Fruit fly (Drosophila melanogaster): Measurements from ENCODE around the gene cysu.

The cysu gene

dm6 chr3R:17413601-17414000 is 12.0 kb upstream of the cysu start, which contains the start of gene CG42822:
CG42822 (plus strand) TSS chr3R:17413901.
- TF ChIP-seq CG11762 (GFP tag; optimal IDR thresholded peaks at IDR 0.05; ENCODE audit: insufficient read depth), result no peak
- peak; percentile 6 for TF ChIP-seq svp (GFP tag)

dm6 chr3R:17415439-17415838 is 10.1 kb upstream of the cysu start, which contains the start of gene CG5866:
CG5866 (plus strand) TSS chr3R:17415739.
- TF ChIP-seq svp (GFP tag), result peak; percentile 18
- no peak for TF ChIP-seq CG8119 (GFP tag; IDR thresholded peaks at IDR 0.05)
- TF ChIP-seq Hr38 (GFP tag; optimal IDR thresholded peaks at IDR 0.05), result no peak

dm6 chr3R:17417167-17417566 is 8.4 kb upstream of the cysu start, which contains the start of gene CG33333:
CG33333 (plus strand) TSS chr3R:17417467.
- TF ChIP-seq CG32006 (GFP tag; optimal IDR thresholded peaks at IDR 0.05) (no peak), CG11902 (GFP tag; optimal IDR thresholded peaks at IDR 0.05) (no peak), Eip75B (GFP tag; optimal IDR thresholded peaks at IDR 0.05) (no peak), esn (GFP tag; optimal IDR thresholded peaks at IDR 0.05) (no peak), CG6163 (GFP tag; IDR thresholded peaks at IDR 0.05) (no peak), vri (GFP tag; optimal IDR thresholded peaks at IDR 0.05) (no peak), CG8319 (GFP tag; optimal IDR thresholded peaks at IDR 0.05) (no peak), Hr39 (GFP tag; optimal IDR thresholded peaks at IDR 0.05) (no peak), topi (GFP tag; optimal IDR thresholded peaks at IDR 0.05) (no peak), CG34406 (GFP tag; optimal IDR thresholded peaks at IDR 0.05) (no peak)

- TF ChIP-seq CG6854 (GFP tag; optimal IDR thresholded peaks at IDR 0.05) (no peak), Sox102F (GFP tag; optimal IDR thresholded peaks at IDR 0.05) (no peak), fd59A (GFP tag; optimal IDR thresholded peaks at IDR 0.05) (no peak), dac (GFP tag; optimal IDR thresholded peaks at IDR 0.05) (no peak), Hr39 (GFP tag; optimal IDR thresholded peaks at IDR 0.05) (no peak), cyc (GFP tag; optimal IDR thresholded peaks at IDR 0.05) (no peak), Met (GFP tag; optimal IDR thresholded peaks at IDR 0.05) (no peak), CG6163 (GFP tag; IDR thresholded peaks at IDR 0.05) (no peak), CG8119 (GFP tag; IDR thresholded peaks at IDR 0.05) (no peak), Hr38 (GFP tag; optimal IDR thresholded peaks at IDR 0.05) (no peak), Gug (GFP tag; IDR thresholded peaks at IDR 0.05) (no peak), CG11902 (GFP tag; optimal IDR thresholded peaks at IDR 0.05) (no peak), CG1621 (tag; optimal IDR thresholded peaks at IDR 0.05) (no peak), Smox (GFP tag; optimal IDR thresholded peaks at IDR 0.05) (no peak), CG4318 (GFP tag; optimal IDR thresholded peaks at IDR 0.05) (no peak), CG3032 (tag; optimal IDR thresholded peaks at IDR 0.05) (no peak), Sox15 (GFP tag; optimal IDR thresholded peaks at IDR 0.05) (no peak), acj6 (GFP tag; optimal IDR thresholded peaks at IDR 0.05) (no peak)
These were observed 7.1 kb upstream of the cysu start, which contains the start of gene CG42834 for dm6 chr3R:17418459-17418858. CG42834 (plus strand) TSS chr3R:17418759.

dm6 chr3R:17420338-17420737 is 5.2 kb upstream of the cysu start, which contains the start of gene CG42835:
CG42835 (plus strand) TSS chr3R:17420638.
- TF ChIP-seq CG8632 (GFP tag; optimal IDR thresholded peaks at IDR 0.05) (no peak), dac (GFP tag; optimal IDR thresholded peaks at IDR 0.05) (no peak), achi (GFP tag; optimal IDR thresholded peaks at IDR 0.05) (no peak), CG6792 (GFP tag; optimal IDR thresholded peaks at IDR 0.05) (no peak), OdsH (GFP tag; optimal IDR thresholded peaks at IDR 0.05) (no peak), CG9139 (GFP tag; optimal IDR thresholded peaks at IDR 0.05) (no peak), CG4318 (GFP tag; optimal IDR thresholded peaks at IDR 0.05) (no peak), Blimp-1 (GFP tag; optimal IDR thresholded peaks at IDR 0.05) (no peak), acj6 (GFP tag; optimal IDR thresholded peaks at IDR 0.05) (no peak), Sox102F (GFP tag; optimal IDR thresholded peaks at IDR 0.05) (no peak), CG10669 (GFP tag; optimal IDR thresholded peaks at IDR 0.05) (no peak)

Measured in whole organism, prepupa.